Worm (Caenorhabditis elegans): ENCODE data around the gene T02D1.8.

T02D1.8 gene

ce11 chrIV:17343482-17343881 lies 43.8 kb downstream of the T02D1.8 start, which contains the start of gene C49C3.11:
Gene C49C3.11 (plus strand): TSS chrIV:17343782.
- TF ChIP-seq lin-15B (tag; optimal IDR thresholded peaks at IDR 0.05), result no peak
- no peak for TF ChIP-seq zag-1 (tag; optimal IDR thresholded peaks at IDR 0.05)
- TF ChIP-seq hpl-2 (GFP tag; optimal IDR thresholded peaks at IDR 0.05), result no peak
- TF ChIP-seq lir-3 (tag; optimal IDR thresholded peaks at IDR 0.05; ENCODE audit: poor library complexity), result no peak
- TF ChIP-seq lin-13 (GFP tag; optimal IDR thresholded peaks at IDR 0.05), result no peak
- TF ChIP-seq unc-30 (tag; optimal IDR thresholded peaks at IDR 0.05), result no peak
- TF ChIP-seq aha-1 (tag; optimal IDR thresholded peaks at IDR 0.05), result no peak

- no peak for TF ChIP-seq pax-3 (tag; optimal IDR thresholded peaks at IDR 0.05)
- no peak for TF ChIP-seq C34B4.2 (tag; optimal IDR thresholded peaks at IDR 0.05)
Observed at ce11 chrIV:17342667-17343066, 44.6 kb downstream of the T02D1.8 start, which contains the start of gene C49C3.21. Gene C49C3.21 (plus strand): TSS chrIV:17342967.

- TF ChIP-seq pqm-1 (tag; optimal IDR thresholded peaks at IDR 0.05) (peak; percentile 21), elt-2 (tag; optimal IDR thresholded peaks at IDR 0.05) (peak; percentile 85), swsn-7 (tag; optimal IDR thresholded peaks at IDR 0.05) (no peak)
Observed at ce11 chrIV:17342179-17342578, 45.1 kb downstream of the T02D1.8 start, which contains the start of gene C49C3.9. Gene C49C3.9 (minus strand): TSS chrIV:17342314.

ce11 chrIV:17341033-17341432 lies 46.3 kb downstream of the T02D1.8 start:
- TF ChIP-seq pqm-1 (tag; optimal IDR thresholded peaks at IDR 0.05), result no peak
- TF ChIP-seq skn-1 (tag; optimal IDR thresholded peaks at IDR 0.05), result no peak
- TF ChIP-seq unc-30 (tag; optimal IDR thresholded peaks at IDR 0.05), result no peak
- TF ChIP-seq alr-1 (tag; optimal IDR thresholded peaks at IDR 0.05; ENCODE audit: borderline replicate concordance), result no peak
- TF ChIP-seq isw-1 (GFP tag; IDR thresholded peaks at IDR 0.05), result no peak
- no peak for TF ChIP-seq nhr-76 (tag; optimal IDR thresholded peaks at IDR 0.05)
- TF ChIP-seq dsc-1 (tag; optimal IDR thresholded peaks at IDR 0.05), result no peak
- no peak for TF ChIP-seq mep-1 (tag; optimal IDR thresholded peaks at IDR 0.05)

ce11 chrIV:17338920-17339510 lies 48.3 kb downstream of the T02D1.8 start, which contains the start of gene C49C3.10:
Gene C49C3.10 (minus strand): TSS chrIV:17338970.
- TF ChIP-seq tlp-1 (tag; optimal IDR thresholded peaks at IDR 0.05) (peak; percentile 14), unc-130 (tag; optimal IDR thresholded peaks at IDR 0.05) (no peak), pqm-1 (tag; optimal IDR thresholded peaks at IDR 0.05) (peak; percentile 23), elt-2 (tag; optimal IDR thresholded peaks at IDR 0.05) (peak; percentile 87), jun-1 (tag; optimal IDR thresholded peaks at IDR 0.05) (peak; percentile 76)
